Fruit fly (Drosophila melanogaster): ENCODE results near the gene CG5478.

DNA sequence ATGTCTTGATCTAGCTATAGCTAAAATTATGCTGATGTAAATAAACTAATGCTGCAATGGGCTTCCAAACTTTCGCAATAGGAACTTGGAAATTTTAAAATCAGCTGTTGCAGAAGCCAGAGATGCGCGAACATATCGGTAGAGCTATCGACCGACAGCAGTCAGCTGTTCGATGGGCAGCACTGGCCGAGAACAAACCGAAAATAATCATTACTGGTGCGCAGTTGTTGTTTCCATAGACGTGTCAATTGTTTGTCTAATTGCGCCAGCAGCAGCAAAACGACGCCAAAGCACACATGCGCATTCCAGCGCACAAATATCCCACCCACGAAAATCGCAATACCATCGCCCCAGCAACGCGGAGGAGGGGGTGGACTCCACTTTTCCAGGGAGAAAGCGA is 1.4 kb upstream of the CG5478 start, which contains the start of gene Sap47:
- TF ChIP-seq Snoo (tag; optimal IDR thresholded peaks at IDR 0.05) = no peak
- TF ChIP-seq CG32121 (GFP tag; IDR thresholded peaks at IDR 0.05) = peak; percentile 18; the same call in 1 of the 2 replicates
- no peak for TF ChIP-seq EcR (GFP tag; optimal IDR thresholded peaks at IDR 0.05)
- no peak for TF ChIP-seq CG34367 (tag; optimal IDR thresholded peaks at IDR 0.05)
- TF ChIP-seq Pif1A (GFP tag; optimal IDR thresholded peaks at IDR 0.05) = no peak
- TF ChIP-seq CG9948 (tag; optimal IDR thresholded peaks at IDR 0.05) = no peak
- TF ChIP-seq CG4496 (GFP tag; IDR thresholded peaks at IDR 0.05) = 0 out of 3 replicates have a peak, but pooled peaks have one; percentile 12
- no peak for TF ChIP-seq CG17806 (tag; optimal IDR thresholded peaks at IDR 0.05)
- TF ChIP-seq CG8159 (tag; optimal IDR thresholded peaks at IDR 0.05) = no peak
- TF ChIP-seq CG14655 (GFP tag; optimal IDR thresholded peaks at IDR 0.05) = no peak
- TF ChIP-seq fd96Ca (GFP tag; IDR thresholded peaks at IDR 0.05) = no peak
- no peak for TF ChIP-seq CG13204 (GFP tag; optimal IDR thresholded peaks at IDR 0.05)
- TF ChIP-seq CG15710 (tag; optimal IDR thresholded peaks at IDR 0.05) = no peak
- no peak for TF ChIP-seq D1 (tag; optimal IDR thresholded peaks at IDR 0.05)

Data from whole organism, pupa.